Fruit fly (Drosophila melanogaster): ENCODE results near the gene CG42740.

CG42740 gene

dm6 chr3R:30454442-30454841, 31.7 kb upstream of the CG42740 start:
- TF ChIP-seq usp (GFP tag; optimal IDR thresholded peaks at IDR 0.05) = no peak
- TF ChIP-seq CG8478 (optimal IDR thresholded peaks at IDR 0.05) = no peak
- no peak for TF ChIP-seq pan (optimal IDR thresholded peaks at IDR 0.05)
- TF ChIP-seq EcR (GFP tag; optimal IDR thresholded peaks at IDR 0.05) = no peak
- TF ChIP-seq Dll (optimal IDR thresholded peaks at IDR 0.05) = no peak
- no peak for TF ChIP-seq psq (optimal IDR thresholded peaks at IDR 0.05)

- TF ChIP-seq usp (GFP tag; optimal IDR thresholded peaks at IDR 0.05) (no peak), Dll (optimal IDR thresholded peaks at IDR 0.05) (no peak), EcR (GFP tag; optimal IDR thresholded peaks at IDR 0.05) (no peak), CG8478 (optimal IDR thresholded peaks at IDR 0.05) (no peak), psq (optimal IDR thresholded peaks at IDR 0.05) (no peak), pan (optimal IDR thresholded peaks at IDR 0.05) (no peak)
Observed at dm6 chr3R:30453236-30453635, 30.5 kb upstream of the CG42740 start.

dm6 chr3R:30450690-30451343, 28.0 kb upstream of the CG42740 start:
- TF ChIP-seq usp (GFP tag; optimal IDR thresholded peaks at IDR 0.05) = no peak
- TF ChIP-seq psq (optimal IDR thresholded peaks at IDR 0.05) = no peak
- no peak for TF ChIP-seq CG8478 (optimal IDR thresholded peaks at IDR 0.05)
- no peak for TF ChIP-seq pan (optimal IDR thresholded peaks at IDR 0.05)
- no peak for TF ChIP-seq Dll (optimal IDR thresholded peaks at IDR 0.05)
- TF ChIP-seq EcR (GFP tag; optimal IDR thresholded peaks at IDR 0.05) = no peak

- TF ChIP-seq pan (optimal IDR thresholded peaks at IDR 0.05) (no peak), Dll (optimal IDR thresholded peaks at IDR 0.05) (peak; percentile 91)
Observed at dm6 chr3R:30450224-30450623, 27.5 kb upstream of the CG42740 start.

dm6 chr3R:30449446-30449845, 26.7 kb upstream of the CG42740 start:
- no peak for TF ChIP-seq pan (optimal IDR thresholded peaks at IDR 0.05)
- TF ChIP-seq psq (optimal IDR thresholded peaks at IDR 0.05) = no peak
- no peak for TF ChIP-seq Dll (optimal IDR thresholded peaks at IDR 0.05)
- TF ChIP-seq usp (GFP tag; optimal IDR thresholded peaks at IDR 0.05) = no peak
- TF ChIP-seq CG8478 (optimal IDR thresholded peaks at IDR 0.05) = no peak
- no peak for TF ChIP-seq EcR (GFP tag; optimal IDR thresholded peaks at IDR 0.05)

- no peak for TF ChIP-seq Dll (optimal IDR thresholded peaks at IDR 0.05)
- TF ChIP-seq psq (optimal IDR thresholded peaks at IDR 0.05) = no peak
- TF ChIP-seq CG8478 (optimal IDR thresholded peaks at IDR 0.05) = no peak
- TF ChIP-seq EcR (GFP tag; optimal IDR thresholded peaks at IDR 0.05) = no peak
- TF ChIP-seq pan (optimal IDR thresholded peaks at IDR 0.05) = no peak
- TF ChIP-seq usp (GFP tag; optimal IDR thresholded peaks at IDR 0.05) = no peak
Observed at dm6 chr3R:30444946-30445345, 22.2 kb upstream of the CG42740 start, which contains the start of gene Osi23. Osi23 (minus strand) TSS chr3R:30445046.

dm6 chr3R:30443549-30444133, 20.9 kb upstream of the CG42740 start, which contains the start of gene CG15537:
CG15537 (minus strand) TSS chr3R:30443599.
- TF ChIP-seq Dll (optimal IDR thresholded peaks at IDR 0.05) (no peak), psq (optimal IDR thresholded peaks at IDR 0.05) (no peak), usp (GFP tag; optimal IDR thresholded peaks at IDR 0.05) (no peak), CG8478 (optimal IDR thresholded peaks at IDR 0.05) (no peak), EcR (GFP tag; optimal IDR thresholded peaks at IDR 0.05) (no peak)

- no peak for TF ChIP-seq psq (optimal IDR thresholded peaks at IDR 0.05)
- no peak for TF ChIP-seq usp (GFP tag; optimal IDR thresholded peaks at IDR 0.05)
- TF ChIP-seq CG8478 (optimal IDR thresholded peaks at IDR 0.05) = no peak
- no peak for TF ChIP-seq Dll (optimal IDR thresholded peaks at IDR 0.05)
- TF ChIP-seq EcR (GFP tag; optimal IDR thresholded peaks at IDR 0.05) = no peak
- TF ChIP-seq pan (optimal IDR thresholded peaks at IDR 0.05) = no peak
Observed at dm6 chr3R:30431258-30432114, 8.7 kb upstream of the CG42740 start, which contains the start of gene CG15534. CG15534 (plus strand) TSS chr3R:30432064.

dm6 chr3R:30428459-30428858, 5.7 kb upstream of the CG42740 start, which contains the start of gene CG15533:
CG15533 (plus strand) TSS chr3R:30428820.
- TF ChIP-seq pan (optimal IDR thresholded peaks at IDR 0.05) = no peak
- TF ChIP-seq usp (GFP tag; optimal IDR thresholded peaks at IDR 0.05) = no peak
- no peak for TF ChIP-seq psq (optimal IDR thresholded peaks at IDR 0.05)
- TF ChIP-seq Dll (optimal IDR thresholded peaks at IDR 0.05) = no peak
- no peak for TF ChIP-seq CG8478 (optimal IDR thresholded peaks at IDR 0.05)
- no peak for TF ChIP-seq EcR (GFP tag; optimal IDR thresholded peaks at IDR 0.05)

- TF ChIP-seq EcR (GFP tag; optimal IDR thresholded peaks at IDR 0.05) (no peak), Dll (optimal IDR thresholded peaks at IDR 0.05) (no peak), pan (optimal IDR thresholded peaks at IDR 0.05) (no peak), psq (optimal IDR thresholded peaks at IDR 0.05) (no peak), usp (GFP tag; optimal IDR thresholded peaks at IDR 0.05) (no peak), CG8478 (optimal IDR thresholded peaks at IDR 0.05) (no peak)
Observed at dm6 chr3R:30427805-30428359, 5.1 kb upstream of the CG42740 start, which contains the start of gene CG2218. CG2218 (minus strand) TSS chr3R:30428276.

- TF ChIP-seq pan (optimal IDR thresholded peaks at IDR 0.05) (no peak), EcR (GFP tag; optimal IDR thresholded peaks at IDR 0.05) (no peak), psq (optimal IDR thresholded peaks at IDR 0.05) (no peak), CG8478 (optimal IDR thresholded peaks at IDR 0.05) (no peak), Dll (optimal IDR thresholded peaks at IDR 0.05) (no peak), usp (GFP tag; optimal IDR thresholded peaks at IDR 0.05) (no peak)
Observed at dm6 chr3R:30426626-30427025, 3.9 kb upstream of the CG42740 start.

Measured in whole organism.